Worm (Caenorhabditis elegans) whole organism, L1 larva: ENCODE data around the gene ZK813.6.

ENCODE experiments used
- aha-1 ChIP-seq: fragments of 150-350 bp; optimal IDR thresholded peaks from 2 replicates; lab custom pipeline; 2014; ENCODE audit warnings: missing biosample characterization, missing genetic modification characterization
- ama-1 ChIP-seq: fragments of 150-350 bp; optimal IDR thresholded peaks from 2 replicates; lab custom pipeline; 2014
- efl-3 ChIP-seq: fragments of 200-800 bp; sonication (Bioruptor generic); optimal IDR thresholded peaks from 2 replicates; lab custom pipeline; 2018; ENCODE audit warnings: mild to moderate bottlenecking, missing genetic modification characterization, missing compliant biosample characterization
- lin-35 ChIP-seq, 2 experiments: fragments of 150-350 bp; optimal IDR thresholded peaks; 2 replicates each; lab custom pipeline; 2014; ENCODE audit warnings: missing biosample characterization in 2 of 2, missing genetic modification characterization in 2 of 2, missing genetic modification reagents in 2 of 2
- lin-39 ChIP-seq: fragments of 150-350 bp; optimal IDR thresholded peaks from 2 replicates; lab custom pipeline; 2014; ENCODE audit warnings: missing biosample characterization, missing genetic modification reagents, missing genetic modification characterization
- lsy-2 ChIP-seq, 2 experiments: fragments of 150-350 bp; optimal IDR thresholded peaks; 2 replicates each; lab custom pipeline; 2014; ENCODE audit warnings: missing biosample characterization in 2 of 2, missing genetic modification characterization in 2 of 2
- mep-1 ChIP-seq: fragments of 150-350 bp; optimal IDR thresholded peaks from 2 replicates; lab custom pipeline; 2014; ENCODE audit warnings: missing biosample characterization, missing genetic modification characterization
- pqm-1 ChIP-seq: sonication (generic microtip); optimal IDR thresholded peaks from 3 replicates; lab custom pipeline; 2017; ENCODE audit warnings: missing biosample characterization, missing genetic modification characterization

ce11 chrX:3399917-3400316, 24.7 kb upstream of the ZK813.6 start, which contains the start of gene cht-1:
- TF ChIP-seq mep-1 (no peak), aha-1 (tag; lab: Kevin White, UChicago) (no peak), lin-39 (tag; lab: Kevin White, UChicago) (no peak), lsy-2 (tag; optimal IDR thresholded peaks at IDR 0.05; lab: Kevin White, UChicago) (no peak), pqm-1 (no peak), ama-1 (lab: Kevin White, UChicago) (no peak), efl-3 (GFP tag; lab: Kevin White, UChicago) (no peak), lin-35 (GFP tag; optimal IDR thresholded peaks at IDR 0.05; lab: Kevin White, UChicago) (no peak)
